Fruit fly (Drosophila melanogaster): ENCODE results near the gene X11Lbeta.
A peak's percentile ranks its signal among the peaks of the same experiment; 100 is the strongest.

Gene X11Lbeta

dm6 chrX:10601479-10601921, 26.0 kb upstream of the X11Lbeta start (continued):
- TF ChIP-seq wdn (GFP tag; IDR thresholded peaks at IDR 0.05) (0 out of 2 replicates have a peak, but pooled peaks have one; percentile 23), B-H1 (GFP tag; IDR thresholded peaks at IDR 0.05) (peak; percentile 29; the same call in 1 of the 3 replicates), CG17359 (tag; optimal IDR thresholded peaks at IDR 0.05) (peak; percentile 34), Eip74EF (GFP tag; optimal IDR thresholded peaks at IDR 0.05) (no peak), Sox100B (GFP tag; optimal IDR thresholded peaks at IDR 0.05) (peak; percentile 45), sisA (GFP tag; IDR thresholded peaks at IDR 0.05) (peak; percentile 58), NfI (GFP tag; optimal IDR thresholded peaks at IDR 0.05) (peak; percentile 39), CG14667 (GFP tag; IDR thresholded peaks at IDR 0.05) (peak; percentile 45; the same call in 1 of the 2 replicates), CG15514 (GFP tag; optimal IDR thresholded peaks at IDR 0.05) (peak; percentile 12), Dbx (GFP tag; IDR thresholded peaks at IDR 0.05) (peak; percentile 46; the same call in 2 of the 3 replicates), CG15696 (tag; optimal IDR thresholded peaks at IDR 0.05) (peak; percentile 40), E2f2 (GFP tag; IDR thresholded peaks at IDR 0.05) (0 out of 2 replicates have a peak, but pooled peaks have one; percentile 11), CG17568 (GFP tag; optimal IDR thresholded peaks at IDR 0.05) (no peak), crol (GFP tag; IDR thresholded peaks at IDR 0.05) (peak; percentile 86), Blimp-1 (GFP tag; optimal IDR thresholded peaks at IDR 0.05) (peak; percentile 15), bsh (GFP tag; optimal IDR thresholded peaks at IDR 0.05) (peak in 1 of 2 experiments; percentile 31), Jarid2 (GFP tag; optimal IDR thresholded peaks at IDR 0.05) (peak; percentile 75)

dm6 chrX:10602057-10602764, 25.3 kb upstream of the X11Lbeta start, which contains the start of gene CG1628:
Gene CG1628, minus strand, starts transcription at chrX:10602714.
- TF ChIP-seq oc (tag; optimal IDR thresholded peaks at IDR 0.05) (no peak), Six4 (GFP tag; optimal IDR thresholded peaks at IDR 0.05) (no peak), Awh (GFP tag; IDR thresholded peaks at IDR 0.05) (peak; percentile 64; the same call in 1 of the 2 replicates), crp (GFP tag; optimal IDR thresholded peaks at IDR 0.05) (no peak), Dip2 (GFP tag; IDR thresholded peaks at IDR 0.05) (no peak), CG3995 (GFP tag; optimal IDR thresholded peaks at IDR 0.05) (no peak), lilli (GFP tag; optimal IDR thresholded peaks at IDR 0.05) (no peak), twi (tag; optimal IDR thresholded peaks at IDR 0.05) (no peak), CG17385 (GFP tag; optimal IDR thresholded peaks at IDR 0.05) (peak; percentile 34), ind (GFP tag; optimal IDR thresholded peaks at IDR 0.05) (no peak), sd (tag; optimal IDR thresholded peaks at IDR 0.05) (no peak), lola (GFP tag; optimal IDR thresholded peaks at IDR 0.05) (peak in 1 of 3 experiments; percentile 13), fd102C (GFP tag; optimal IDR thresholded peaks at IDR 0.05) (no peak), ab (GFP tag; optimal IDR thresholded peaks at IDR 0.05) (no peak), ranshi (GFP tag; IDR thresholded peaks at IDR 0.05) (no peak), CG5180 (GFP tag; optimal IDR thresholded peaks at IDR 0.05) (peak; percentile 58), org-1 (GFP tag; optimal IDR thresholded peaks at IDR 0.05) (peak; percentile 7), Tbp (GFP tag; optimal IDR thresholded peaks at IDR 0.05) (no peak), CG11695 (GFP tag; IDR thresholded peaks at IDR 0.05) (no peak), zfh1 (GFP tag; IDR thresholded peaks at IDR 0.05) (no peak), Blimp-1 (GFP tag; optimal IDR thresholded peaks at IDR 0.05) (no peak), Nf-YB (GFP tag; optimal IDR thresholded peaks at IDR 0.05) (peak; percentile 80), H2.0 (GFP tag; IDR thresholded peaks at IDR 0.05) (no peak), CG6791 (GFP tag; IDR thresholded peaks at IDR 0.05; ENCODE audit: partially characterized antibody) (peak; percentile 82), sug (tag; optimal IDR thresholded peaks at IDR 0.05) (peak; percentile 100), CG2202 (tag; optimal IDR thresholded peaks at IDR 0.05) (no peak), CG12299 (tag; optimal IDR thresholded peaks at IDR 0.05) (no peak), CG17912 (GFP tag; optimal IDR thresholded peaks at IDR 0.05) (peak; percentile 14), bab2 (GFP tag; optimal IDR thresholded peaks at IDR 0.05) (no peak), CG7271 (tag; optimal IDR thresholded peaks at IDR 0.05) (no peak), B-H1 (GFP tag; IDR thresholded peaks at IDR 0.05) (no peak), sc (optimal IDR thresholded peaks at IDR 0.05) (no peak), sc (GFP tag; optimal IDR thresholded peaks at IDR 0.05) (no peak)
